Fruit fly (Drosophila melanogaster): Measurements from ENCODE around the gene Sgt.
A peak's percentile ranks its signal among the peaks of the same experiment; 100 is the strongest.

Gene Sgt

DNA sequence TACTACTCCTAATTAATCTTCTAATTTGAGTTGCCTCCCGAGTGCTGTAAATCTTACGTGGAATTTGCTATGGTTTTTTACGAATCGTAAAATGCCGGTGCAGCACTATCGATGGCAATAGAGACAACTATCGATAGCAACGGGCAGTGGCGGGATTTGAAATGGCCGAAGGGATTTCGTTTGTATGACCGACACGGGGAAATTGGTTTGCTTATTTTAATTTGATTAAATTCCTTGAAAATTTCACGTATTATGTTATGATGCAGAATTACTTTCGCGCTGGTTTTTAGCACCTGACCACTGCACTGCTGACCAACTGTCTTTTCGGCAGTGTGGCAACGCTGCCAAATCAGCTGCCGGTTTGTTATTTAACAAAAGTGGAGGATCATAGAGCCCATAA is 12.8 kb downstream of the Sgt start, which contains the start of the genes GCS2beta and CG5131 (continued):
- TF ChIP-seq CG30403 (GFP tag; optimal IDR thresholded peaks at IDR 0.05), result peak; percentile 96
- peak; percentile 92 for TF ChIP-seq CG13775 (GFP tag; optimal IDR thresholded peaks at IDR 0.05)
- TF ChIP-seq Hr51 (GFP tag; optimal IDR thresholded peaks at IDR 0.05), result peak; percentile 90 to 95
- TF ChIP-seq dimm (GFP tag; IDR thresholded peaks at IDR 0.05), result peak; percentile 67
- TF ChIP-seq hkb (optimal IDR thresholded peaks at IDR 0.05), result peak; percentile 71
- TF ChIP-seq hkb (GFP tag; IDR thresholded peaks at IDR 0.05), result peak; percentile 93
- TF ChIP-seq CG18599 (GFP tag; optimal IDR thresholded peaks at IDR 0.05), result peak; percentile 92
- peak; percentile 89 for TF ChIP-seq CG3281 (GFP tag; optimal IDR thresholded peaks at IDR 0.05)
- TF ChIP-seq kni (GFP tag; optimal IDR thresholded peaks at IDR 0.05), result peak; percentile 8
- TF ChIP-seq nerfin-1 (tag; optimal IDR thresholded peaks at IDR 0.05), result peak; percentile 95
- TF ChIP-seq ab (GFP tag; optimal IDR thresholded peaks at IDR 0.05), result peak; percentile 94
- TF ChIP-seq zfh2 (GFP tag; optimal IDR thresholded peaks at IDR 0.05), result peak; percentile 98
- peak; percentile 95 for TF ChIP-seq CG12942 (GFP tag; optimal IDR thresholded peaks at IDR 0.05)
- peak; percentile 97 for TF ChIP-seq Xbp1 (GFP tag; optimal IDR thresholded peaks at IDR 0.05)
- TF ChIP-seq CG11723 (GFP tag; optimal IDR thresholded peaks at IDR 0.05), result peak; percentile 79
- TF ChIP-seq CG15479 (GFP tag; optimal IDR thresholded peaks at IDR 0.05), result no peak
- TF ChIP-seq GATAe (GFP tag; conservative IDR thresholded peaks at IDR 0.05), result peak; percentile 84
- TF ChIP-seq CG8478 (optimal IDR thresholded peaks at IDR 0.05), result no peak
- peak; percentile 80 for TF ChIP-seq CG5953 (GFP tag; IDR thresholded peaks at IDR 0.05)
- peak; percentile 85 for TF ChIP-seq ap (GFP tag; IDR thresholded peaks at IDR 0.05)
- TF ChIP-seq Sry-β (GFP tag; optimal IDR thresholded peaks at IDR 0.05), result peak; percentile 23
- peak; percentile 93 for TF ChIP-seq ems (GFP tag; optimal IDR thresholded peaks at IDR 0.05)
- peak; percentile 55; the same call in 2 of the 3 replicates for TF ChIP-seq CG7963 (GFP tag; IDR thresholded peaks at IDR 0.05; ENCODE audit: partially characterized antibody)
- TF ChIP-seq repo (GFP tag; optimal IDR thresholded peaks at IDR 0.05), result peak; percentile 89
- peak; percentile 86 for TF ChIP-seq zen (tag; optimal IDR thresholded peaks at IDR 0.05)
- peak; percentile 94 for TF ChIP-seq Ada2b (GFP tag; IDR thresholded peaks at IDR 0.05)
- TF ChIP-seq CG2120 (GFP tag; optimal IDR thresholded peaks at IDR 0.05), result peak; percentile 98
- TF ChIP-seq Six4 (GFP tag; optimal IDR thresholded peaks at IDR 0.05), result peak; percentile 90
- peak; percentile 92 for TF ChIP-seq CG11398 (GFP tag; optimal IDR thresholded peaks at IDR 0.05)
- peak; percentile 60 for TF ChIP-seq CG10431 (GFP tag; optimal IDR thresholded peaks at IDR 0.05)
- peak; percentile 49 for TF ChIP-seq gfzf (GFP tag; optimal IDR thresholded peaks at IDR 0.05)
- TF ChIP-seq YL-1 (GFP tag; optimal IDR thresholded peaks at IDR 0.05), result peak; percentile 88
- TF ChIP-seq CG31388 (GFP tag; optimal IDR thresholded peaks at IDR 0.05), result peak; percentile 89
- peak; percentile 89 for TF ChIP-seq CG14710 (tag; optimal IDR thresholded peaks at IDR 0.05)
- TF ChIP-seq CG6175 (GFP tag; IDR thresholded peaks at IDR 0.05), result peak; percentile 90
- peak; percentile 87 for TF ChIP-seq Doc2 (GFP tag; IDR thresholded peaks at IDR 0.05)

DNA sequence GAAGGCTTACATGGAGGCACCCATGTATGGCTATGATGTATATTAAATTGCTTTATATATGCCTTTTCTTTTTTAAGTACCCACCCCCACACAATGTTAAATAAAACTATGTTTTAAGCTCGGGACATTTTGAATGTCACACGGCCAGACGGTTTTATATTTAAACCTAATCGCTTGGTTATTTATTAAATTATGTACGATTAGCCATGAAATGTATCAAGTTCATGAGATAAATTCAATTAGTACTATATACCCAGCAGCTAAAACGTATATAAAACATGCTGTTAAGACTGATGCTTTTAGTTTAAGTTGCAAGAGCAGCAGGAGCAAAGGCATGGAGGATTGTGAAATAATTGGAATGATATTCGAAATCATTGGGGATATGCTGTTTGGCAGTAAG is 14.1 kb downstream of the Sgt start, which contains the start of the genes CG43221 and CG43645:
Gene CG43221 (plus strand): TSS at position 301 of the 400 bp plus-strand sequence.
Gene CG43645 (plus strand): TSS at position 301 of the 400 bp plus-strand sequence.
- TF ChIP-seq CG13894 (tag; optimal IDR thresholded peaks at IDR 0.05) (no peak), tx (GFP tag; optimal IDR thresholded peaks at IDR 0.05) (no peak), Gug (GFP tag; IDR thresholded peaks at IDR 0.05) (no peak), CG10959 (GFP tag; IDR thresholded peaks at IDR 0.05) (no peak), ab (GFP tag; optimal IDR thresholded peaks at IDR 0.05) (no peak), sens (GFP tag) (peak; percentile 4)
